Worm (Caenorhabditis elegans): ENCODE results near the gene T04B8.1.

- no peak for TF ChIP-seq elt-2 (tag; optimal IDR thresholded peaks at IDR 0.05)
- peak in 1 of 3 experiments; percentile 56 for TF ChIP-seq ceh-82 (tag; optimal IDR thresholded peaks at IDR 0.05)
- no peak for TF ChIP-seq fkh-10 (GFP tag; optimal IDR thresholded peaks at IDR 0.05)
- no peak for TF ChIP-seq unc-130 (tag; optimal IDR thresholded peaks at IDR 0.05)
- TF ChIP-seq nhr-11 (tag; optimal IDR thresholded peaks at IDR 0.05) = peak; percentile 26
- no peak for TF ChIP-seq unc-62 (GFP tag; optimal IDR thresholded peaks at IDR 0.05)
- TF ChIP-seq aly-2 (tag; optimal IDR thresholded peaks at IDR 0.05) = no peak
- no peak for TF ChIP-seq pax-3 (tag; optimal IDR thresholded peaks at IDR 0.05)
These were observed 31.1 kb upstream of the T04B8.1 start for ce11 chrII:602969-603368.
